Fruit fly (Drosophila melanogaster) whole organism, embryonic: ENCODE data around the gene loaf.

Experiments
- Abd-B ChIP-seq: fragments of 200-800 bp; sonication (Bioruptor generic); optimal IDR thresholded peaks from 2 replicates; lab custom pipeline; 2018; ENCODE audit warnings: missing biosample characterization, mild to moderate bottlenecking, missing genetic modification characterization, moderate library complexity
- BEAF-32 ChIP-seq: fragments of 200-800 bp; sonication (Bioruptor generic); optimal IDR thresholded peaks from 3 replicates; lab custom pipeline; 2017; ENCODE audit warnings: missing biosample characterization, missing genetic modification characterization, mild to moderate bottlenecking, moderate library complexity, missing genetic modification reagents
- CG10543 ChIP-seq: fragments of 200-800 bp; sonication (Bioruptor generic); optimal IDR thresholded peaks from 3 replicates; lab custom pipeline; 2017; ENCODE audit warnings: missing biosample characterization, mild to moderate bottlenecking, missing genetic modification characterization, moderate library complexity
- CG1233 ChIP-seq: fragments of 200-800 bp; sonication (Bioruptor generic); optimal IDR thresholded peaks from 4 replicates; lab custom pipeline; 2018; ENCODE audit warnings: missing biosample characterization, mild to moderate bottlenecking, missing genetic modification characterization
- CG12391 ChIP-seq: fragments of 200-800 bp; sonication (Bioruptor generic); optimal IDR thresholded peaks from 3 replicates; lab custom pipeline; 2018; ENCODE audit warnings: missing biosample characterization, mild to moderate bottlenecking, missing genetic modification characterization, moderate library complexity
- CG13123 ChIP-seq: fragments of 200-800 bp; sonication (Bioruptor generic); optimal IDR thresholded peaks from 2 replicates; lab custom pipeline; 2016; ENCODE audit warnings: missing biosample characterization, missing genetic modification characterization
- CG15073 ChIP-seq: fragments of 200-800 bp; sonication (Bioruptor generic); optimal IDR thresholded peaks from 2 replicates; lab custom pipeline; 2016; ENCODE audit warnings: missing biosample characterization, missing genetic modification characterization
- CG1602 ChIP-seq: fragments of 200-800 bp; sonication (Bioruptor generic); optimal IDR thresholded peaks from 3 replicates; lab custom pipeline; 2016; ENCODE audit warnings: missing biosample characterization, missing genetic modification characterization
- CG18262 ChIP-seq: fragments of 200-800 bp; optimal IDR thresholded peaks from 3 replicates; lab custom pipeline; 2019; ENCODE audit warnings: missing biosample characterization, mild to moderate bottlenecking, missing genetic modification characterization, moderate library complexity
- CG2129 ChIP-seq: fragments of 200-800 bp; sonication (Bioruptor generic); IDR thresholded peaks from 2 replicates; pipeline ENCODE4 v1.3.6; 2022; ENCODE audit warnings: missing biosample characterization, missing genetic modification characterization; ENCODE audit not compliant: partially characterized antibody
- CG2712 ChIP-seq: fragments of 200-800 bp; optimal IDR thresholded peaks from 3 replicates; lab custom pipeline; 2019; ENCODE audit warnings: missing biosample characterization, mild to moderate bottlenecking, missing genetic modification characterization, moderate library complexity
- CG3065 ChIP-seq: fragments of 200-800 bp; sonication (Bioruptor generic); optimal IDR thresholded peaks from 2 replicates; lab custom pipeline; 2016; ENCODE audit warnings: missing biosample characterization, missing genetic modification characterization
- CG32532 ChIP-seq: fragments of 200-800 bp; sonication (Bioruptor generic); IDR thresholded peaks from 2 replicates; pipeline ENCODE4 v1.3.6; 2022; ENCODE audit warnings: missing biosample characterization, missing genetic modification characterization
- CG3995 ChIP-seq: fragments of 200-800 bp; sonication (Bioruptor generic); optimal IDR thresholded peaks from 3 replicates; lab custom pipeline; 2016; ENCODE audit warnings: missing biosample characterization, missing genetic modification characterization
- CG42726 ChIP-seq: fragments of 200-800 bp; sonication (Bioruptor generic); IDR thresholded peaks from 2 replicates; pipeline ENCODE4 v1.3.6; 2022; ENCODE audit warnings: missing biosample characterization, missing genetic modification characterization; ENCODE audit not compliant: partially characterized antibody
- CG4282 ChIP-seq: fragments of 200-800 bp; sonication (Bioruptor generic); optimal IDR thresholded peaks from 2 replicates; lab custom pipeline; 2016; ENCODE audit warnings: missing biosample characterization, missing genetic modification characterization
- CG4617 ChIP-seq: fragments of 200-800 bp; sonication (Bioruptor generic); optimal IDR thresholded peaks from 3 replicates; lab custom pipeline; 2016; ENCODE audit warnings: missing biosample characterization, missing genetic modification characterization, borderline replicate concordance
- CG5245 ChIP-seq: fragments of 200-800 bp; sonication (Bioruptor generic); optimal IDR thresholded peaks from 3 replicates; lab custom pipeline; 2016; ENCODE audit warnings: missing biosample characterization, missing genetic modification characterization
- CG7987 ChIP-seq: fragments of 200-800 bp; sonication (Bioruptor generic); optimal IDR thresholded peaks from 2 replicates; lab custom pipeline; 2018; ENCODE audit warnings: missing biosample characterization, mild to moderate bottlenecking, missing genetic modification characterization, moderate library complexity
- CG8478 ChIP-seq: fragments of >200 bp; optimal IDR thresholded peaks from 2 replicates; lab custom pipeline; 2018
- CG9727 ChIP-seq: fragments of 200-800 bp; sonication (Bioruptor generic); optimal IDR thresholded peaks from 3 replicates; lab custom pipeline; 2017; ENCODE audit warnings: missing biosample characterization, mild to moderate bottlenecking, missing genetic modification characterization
- CG9876 ChIP-seq: fragments of 200-800 bp; sonication (Bioruptor generic); optimal IDR thresholded peaks from 2 replicates; lab custom pipeline; 2016; ENCODE audit warnings: missing biosample characterization, missing genetic modification characterization
- Chrac-16 ChIP-seq: fragments of 200-800 bp; sonication (Bioruptor generic); optimal IDR thresholded peaks from 3 replicates; lab custom pipeline; 2016; ENCODE audit warnings: missing biosample characterization, missing genetic modification characterization
- CkIIα-i1 ChIP-seq: fragments of 200-800 bp; sonication (Bioruptor generic); IDR thresholded peaks from 2 replicates; pipeline ENCODE4 v1.3.6; 2022; ENCODE audit warnings: missing biosample characterization, missing genetic modification characterization
- Dbx ChIP-seq: fragments of 200-800 bp; sonication (Bioruptor generic); IDR thresholded peaks from 3 replicates; pipeline ENCODE4 v1.3.6; 2022; ENCODE audit warnings: missing biosample characterization, missing genetic modification characterization
- Dp ChIP-seq: fragments of 200-800 bp; sonication (Bioruptor generic); optimal IDR thresholded peaks from 2 replicates; lab custom pipeline; 2018; ENCODE audit warnings: missing biosample characterization, mild to moderate bottlenecking, missing genetic modification characterization, moderate library complexity
- Hey ChIP-seq: fragments of 200-800 bp; sonication (Bioruptor generic); optimal IDR thresholded peaks from 3 replicates; lab custom pipeline; 2018; ENCODE audit warnings: missing biosample characterization, mild to moderate bottlenecking, missing genetic modification characterization
- Myb ChIP-seq: fragments of 200-800 bp; sonication (Bioruptor generic); optimal IDR thresholded peaks from 2 replicates; lab custom pipeline; 2016; ENCODE audit warnings: missing biosample characterization, missing genetic modification characterization
- Opbp ChIP-seq: fragments of 200-800 bp; sonication (Bioruptor generic); IDR thresholded peaks from 3 replicates; pipeline ENCODE4 v1.3.6; 2022; ENCODE audit warnings: missing biosample characterization, missing genetic modification characterization; ENCODE audit not compliant: partially characterized antibody
- Sin3A ChIP-seq: fragments of >200 bp; optimal IDR thresholded peaks from 2 replicates; lab custom pipeline; 2018
- Xbp1 ChIP-seq: fragments of 200-800 bp; sonication (Bioruptor generic); optimal IDR thresholded peaks from 3 replicates; lab custom pipeline; 2016; ENCODE audit warnings: missing biosample characterization, mild to moderate bottlenecking, missing genetic modification characterization
- ase ChIP-seq: fragments of 200-800 bp; sonication (Bioruptor generic); IDR thresholded peaks from 3 replicates; pipeline ENCODE4 v1.3.6; 2022; ENCODE audit warnings: missing biosample characterization, missing genetic modification characterization
- bab2 ChIP-seq: fragments of 200-800 bp; sonication (Bioruptor generic); optimal IDR thresholded peaks from 2 replicates; lab custom pipeline; 2016; ENCODE audit warnings: missing biosample characterization, missing genetic modification characterization
- br ChIP-seq: fragments of >200 bp; optimal IDR thresholded peaks from 2 replicates; lab custom pipeline; 2017
- cad ChIP-seq: fragments of >200 bp; optimal IDR thresholded peaks from 2 replicates; lab custom pipeline; 2017; ENCODE audit warnings: missing biosample characterization, missing genetic modification characterization
- crc ChIP-seq: fragments of 200-800 bp; sonication (Bioruptor generic); optimal IDR thresholded peaks from 2 replicates; lab custom pipeline; 2016; ENCODE audit warnings: missing biosample characterization, missing genetic modification characterization
- croc ChIP-seq: fragments of 200-800 bp; sonication (Bioruptor generic); conservative IDR thresholded peaks from 3 replicates; pipeline ENCODE4 v1.3.6; 2022; ENCODE audit warnings: missing biosample characterization, missing genetic modification characterization
- ftz-f1 ChIP-seq: fragments of 200-800 bp; sonication (Bioruptor generic); optimal IDR thresholded peaks from 2 replicates; lab custom pipeline; 2016; ENCODE audit warnings: missing biosample characterization, missing genetic modification characterization
- gcm2 ChIP-seq: fragments of 200-800 bp; sonication (Bioruptor generic); optimal IDR thresholded peaks from 2 replicates; lab custom pipeline; 2016; ENCODE audit warnings: missing biosample characterization, missing genetic modification characterization
- hkb ChIP-seq, 2 experiments: fragments of 200-800 bp in 1 of 2; fragments of >200 bp in 1 of 2; sonication (Bioruptor generic) in 1 of 2; IDR thresholded peaks in 1 of 2; optimal IDR thresholded peaks in 1 of 2; 2 replicates each; pipeline versions ENCODE4 v1.3.6 to Lab custom; 2017 to 2022; ENCODE audit warnings: missing biosample characterization in 1 of 2, missing genetic modification characterization in 1 of 2
- hth ChIP-seq: fragments of >200 bp; optimal IDR thresholded peaks from 2 replicates; lab custom pipeline; 2017; ENCODE audit warnings: inconsistent platforms
- inv ChIP-seq: fragments of 200-800 bp; sonication (Bioruptor generic); IDR thresholded peaks from 2 replicates; pipeline ENCODE4 v1.3.6; 2022; ENCODE audit warnings: missing biosample characterization, missing genetic modification characterization; ENCODE audit not compliant: partially characterized antibody
- nmo ChIP-seq: fragments of 200-800 bp; sonication (Bioruptor generic); optimal IDR thresholded peaks from 2 replicates; lab custom pipeline; 2018; ENCODE audit warnings: missing biosample characterization, mild to moderate bottlenecking, missing genetic modification characterization, moderate library complexity
- p53 ChIP-seq: fragments of 200-800 bp; sonication (Bioruptor generic); optimal IDR thresholded peaks from 2 replicates; lab custom pipeline; 2016; ENCODE audit warnings: missing biosample characterization, missing genetic modification characterization
- shn ChIP-seq: fragments of 200-800 bp; sonication (Bioruptor generic); optimal IDR thresholded peaks from 3 replicates; lab custom pipeline; 2016; ENCODE audit warnings: missing biosample characterization, missing genetic modification characterization
- sna ChIP-seq: fragments of 200-800 bp; sonication (Bioruptor generic); IDR thresholded peaks from 2 replicates; pipeline ENCODE4 v1.3.6; 2022; ENCODE audit warnings: missing biosample characterization, missing genetic modification characterization; ENCODE audit not compliant: partially characterized antibody
- sr ChIP-seq: fragments of 200-800 bp; sonication (Bioruptor generic); IDR thresholded peaks from 3 replicates; pipeline ENCODE4 v1.3.6; 2022; ENCODE audit warnings: missing biosample characterization, missing genetic modification characterization
- ssp ChIP-seq: fragments of 200-800 bp; sonication (Bioruptor generic); IDR thresholded peaks from 2 replicates; pipeline ENCODE4 v1.3.6; 2022; ENCODE audit warnings: missing biosample characterization, missing genetic modification characterization
- sug ChIP-seq: fragments of 200-800 bp; optimal IDR thresholded peaks from 2 replicates; lab custom pipeline; 2019; ENCODE audit warnings: missing biosample characterization, mild to moderate bottlenecking, missing genetic modification characterization, moderate library complexity
- tgo ChIP-seq: fragments of 200-800 bp; sonication (Bioruptor generic); IDR thresholded peaks from 3 replicates; pipeline ENCODE4 v1.3.6; 2022; ENCODE audit warnings: missing biosample characterization, missing genetic modification characterization
- yki ChIP-seq: fragments of >200 bp; optimal IDR thresholded peaks from 3 replicates; lab custom pipeline; 2018

The loaf gene

dm6 chr3L:11683819-11684521, 82.0 kb downstream of the loaf start, which contains the start of gene Sugb (continued):
- TF ChIP-seq shn (GFP tag; lab: Kevin White, UChicago), result no peak
- TF ChIP-seq Chrac-16 (GFP tag; lab: Kevin White, UChicago), result peak; percentile 41
- TF ChIP-seq ftz-f1 (GFP tag; lab: Kevin White, UChicago), result no peak
- peak; percentile 60 for TF ChIP-seq Abd-B (GFP tag; lab: Kevin White, UChicago)
- TF ChIP-seq CG3065, result no peak
- 0 out of 2 replicates have a peak, but pooled peaks have one; percentile 12 for TF ChIP-seq ssp
- TF ChIP-seq CG10543, result peak; percentile 40
- TF ChIP-seq CG4617 (GFP tag; lab: Kevin White, UChicago), result peak; percentile 52
- no peak for TF ChIP-seq CG9876 (GFP tag; lab: Kevin White, UChicago)
- peak; percentile 68 for TF ChIP-seq bab2
- TF ChIP-seq CG13123 (GFP tag; lab: Kevin White, UChicago), result no peak
- peak; percentile 41 for TF ChIP-seq Myb (GFP tag; lab: Kevin White, UChicago)
- TF ChIP-seq CG15073, result no peak
- peak; percentile 69 for TF ChIP-seq CG32532 (GFP tag; lab: Robert Waterston, UW)
- TF ChIP-seq crc (GFP tag; lab: Kevin White, UChicago), result peak; percentile 38
- no peak for TF ChIP-seq hkb (optimal IDR thresholded peaks at IDR 0.05; lab: Kevin White, UChicago)
- peak; percentile 54 for TF ChIP-seq hkb (GFP tag; IDR thresholded peaks at IDR 0.05; lab: Robert Waterston, UW)
- TF ChIP-seq nmo (GFP tag; lab: Kevin White, UChicago), result peak; percentile 52
- no peak for TF ChIP-seq hth
- TF ChIP-seq Dp (GFP tag; lab: Kevin White, UChicago), result no peak
- peak; percentile 74 for TF ChIP-seq BEAF-32
- 0 out of 2 replicates have a peak, but pooled peaks have one; percentile 6 for TF ChIP-seq inv
- peak; percentile 68 for TF ChIP-seq Xbp1 (GFP tag; lab: Kevin White, UChicago)
- TF ChIP-seq CG7987, result peak; percentile 66
- TF ChIP-seq CG1233 (GFP tag; lab: Kevin White, UChicago), result peak; percentile 59
- no peak for TF ChIP-seq br (lab: Kevin White, UChicago)
- TF ChIP-seq ase (GFP tag; lab: Robert Waterston, UW), result no peak
- peak; percentile 69 for TF ChIP-seq CG12391 (tag; lab: Kevin White, UChicago)
- no peak for TF ChIP-seq CG3995 (GFP tag; lab: Kevin White, UChicago)
- no peak for TF ChIP-seq CG4282
- TF ChIP-seq CG2129 (GFP tag; lab: Robert Waterston, UW), result peak; percentile 32
- TF ChIP-seq CG2712, result peak; percentile 20
- TF ChIP-seq CG8478 (lab: Kevin White, UChicago), result no peak
- TF ChIP-seq croc (GFP tag; lab: Robert Waterston, UW), result no peak
- no peak for TF ChIP-seq yki
- peak; percentile 24 for TF ChIP-seq CG18262
- TF ChIP-seq sug, result peak; percentile 86
- TF ChIP-seq sr, result no peak; the same call in 1 of the 3 replicates
- TF ChIP-seq CG1602 (GFP tag; lab: Kevin White, UChicago), result peak; percentile 33
- no peak for TF ChIP-seq Dbx (GFP tag; lab: Robert Waterston, UW)
- peak; percentile 30; the same call in 1 of the 3 replicates for TF ChIP-seq Opbp (GFP tag; lab: Robert Waterston, UW)
- TF ChIP-seq Hey (tag; lab: Kevin White, UChicago), result peak; percentile 48
- TF ChIP-seq cad (GFP tag; lab: Kevin White, UChicago), result no peak
- TF ChIP-seq CG5245 (GFP tag; lab: Kevin White, UChicago), result peak; percentile 42
- TF ChIP-seq sna, result peak; percentile 71
- TF ChIP-seq p53 (GFP tag; lab: Kevin White, UChicago), result no peak
- TF ChIP-seq tgo (GFP tag; lab: Robert Waterston, UW), result peak; percentile 52; the same call in 2 of the 3 replicates
- peak; percentile 55 for TF ChIP-seq CG9727
- TF ChIP-seq Sin3A (lab: Kevin White, UChicago), result no peak
- TF ChIP-seq gcm2, result peak; percentile 61
- no peak for TF ChIP-seq CkIIα-i1 (GFP tag; lab: Robert Waterston, UW)
- TF ChIP-seq CG42726, result no peak
